Fruit fly (Drosophila melanogaster) whole organism, prepupa: ENCODE results near the gene Snoo.

ENCODE experiments used
- CG16779 ChIP-seq: fragments of 200-800 bp; sonication (Bioruptor generic); optimal IDR thresholded peaks from 3 replicates; lab custom pipeline; 2017; ENCODE audit warnings: missing biosample characterization, mild to moderate bottlenecking, missing genetic modification characterization
- CG8119 ChIP-seq: fragments of 200-800 bp; sonication (Bioruptor generic); IDR thresholded peaks from 3 replicates; pipeline ENCODE4 v1.3.6; 2022; ENCODE audit warnings: missing biosample characterization, missing genetic modification characterization
- Eip93F ChIP-seq: fragments of 200-800 bp; sonication (Bioruptor generic); optimal IDR thresholded peaks from 2 replicates; lab custom pipeline; 2016; ENCODE audit warnings: missing biosample characterization, mild to moderate bottlenecking, missing genetic modification characterization
- Ets96B ChIP-seq: fragments of 200-800 bp; optimal IDR thresholded peaks from 2 replicates; lab custom pipeline; 2019; ENCODE audit warnings: missing biosample characterization, mild to moderate bottlenecking, missing genetic modification characterization, moderate library complexity
- Hr39 ChIP-seq: fragments of 200-800 bp; sonication (Bioruptor generic); optimal IDR thresholded peaks from 2 replicates; lab custom pipeline; 2016; ENCODE audit warnings: missing biosample characterization, missing genetic modification characterization
- OdsH ChIP-seq: fragments of 200-800 bp; sonication (Bioruptor generic); optimal IDR thresholded peaks from 3 replicates; lab custom pipeline; 2016; ENCODE audit warnings: missing biosample characterization, missing genetic modification characterization
- fd59A ChIP-seq: fragments of 200-800 bp; sonication (Bioruptor generic); optimal IDR thresholded peaks from 2 replicates; lab custom pipeline; 2017; ENCODE audit warnings: missing biosample characterization, mild to moderate bottlenecking, missing genetic modification characterization, missing genetic modification reagents
- net ChIP-seq: fragments of 200-800 bp; sonication (Bioruptor generic); optimal IDR thresholded peaks from 3 replicates; lab custom pipeline; 2016; ENCODE audit warnings: missing biosample characterization, missing genetic modification characterization
- ss ChIP-seq, 2 experiments: fragments of 200-800 bp; sonication (Bioruptor generic); optimal IDR thresholded peaks; 2 replicates in 1 of 2; 3 replicates in 1 of 2; lab custom pipeline; 2017 to 2018; ENCODE audit warnings: mild to moderate bottlenecking in 2 of 2, missing biosample characterization in 2 of 2, missing genetic modification characterization in 2 of 2, moderate library complexity in 1 of 2

DNA sequence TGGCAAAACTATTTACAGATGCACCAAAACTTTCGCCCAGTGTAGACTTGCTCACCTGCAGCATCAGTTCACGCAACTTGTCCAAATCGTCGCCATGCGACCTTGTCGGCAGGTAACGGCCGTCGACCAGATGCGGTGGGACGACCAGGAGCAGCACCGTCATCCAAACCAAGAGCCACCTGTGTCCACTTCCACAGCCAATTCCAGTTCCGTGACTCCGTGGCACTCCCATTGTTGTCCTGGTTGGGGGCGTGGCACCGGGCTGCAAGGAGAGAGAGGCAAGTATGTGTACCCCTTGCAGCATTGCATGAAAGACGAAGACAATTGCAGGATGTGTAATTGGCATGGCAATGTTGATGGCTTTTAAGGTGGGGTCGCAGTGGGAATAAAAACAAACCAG is 113.8 kb downstream of the Snoo start:
- no peak for TF ChIP-seq net (GFP tag; lab: Kevin White, UChicago)
- no peak for TF ChIP-seq fd59A (GFP tag; lab: Kevin White, UChicago)
- no peak for TF ChIP-seq CG16779 (tag; lab: Kevin White, UChicago)
- TF ChIP-seq ss (GFP tag; optimal IDR thresholded peaks at IDR 0.05; lab: Kevin White, UChicago) = no peak
- no peak for TF ChIP-seq Hr39 (GFP tag; lab: Kevin White, UChicago)
- TF ChIP-seq CG8119 (GFP tag; lab: Robert Waterston, UW) = no peak
- TF ChIP-seq OdsH (GFP tag; lab: Kevin White, UChicago) = no peak
- TF ChIP-seq Ets96B (tag; lab: Kevin White, UChicago) = no peak
- TF ChIP-seq Eip93F (GFP tag; lab: Kevin White, UChicago) = no peak
